Worm (Caenorhabditis elegans): ENCODE measurements around the gene pezo-1.
A peak's percentile ranks its signal among the peaks of the same experiment; 100 is the strongest.

pezo-1 gene

DNA sequence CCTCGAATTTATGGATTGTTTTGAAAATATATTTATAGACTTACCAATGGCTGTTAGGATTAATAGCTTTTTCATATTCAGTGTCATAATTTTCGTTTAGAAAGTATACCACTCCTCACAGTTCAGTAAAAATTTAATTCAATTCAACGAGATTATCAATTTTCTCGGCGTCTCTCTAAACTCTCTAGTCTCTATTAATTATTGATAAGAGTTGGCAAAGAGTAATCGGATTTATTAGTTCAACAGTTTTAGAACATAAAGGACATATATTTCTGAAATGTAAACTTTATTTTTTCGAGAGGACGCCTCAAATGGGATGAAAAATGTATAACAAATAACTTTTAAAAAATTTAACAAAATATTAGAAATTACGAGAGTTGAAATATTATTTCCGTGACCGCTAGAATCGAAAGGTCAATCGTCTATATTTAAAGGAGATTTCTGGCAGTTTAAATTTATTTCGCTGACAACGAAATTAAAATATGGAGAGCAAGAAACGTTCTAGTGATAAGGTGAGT, 42.3 kb downstream of the pezo-1 start, which contains the start of the genes nspg-11 and F49C12.15:
nspg-11 (minus strand) TSS at position 101 of the 518 bp plus-strand sequence.
F49C12.15 (plus strand) TSS at position 468 of the 518 bp plus-strand sequence.
- TF ChIP-seq flt-1 (GFP tag; IDR thresholded peaks at IDR 0.05), result no peak
- no peak for TF ChIP-seq hmg-4 (GFP tag; optimal IDR thresholded peaks at IDR 0.05)
- no peak for TF ChIP-seq pes-1 (GFP tag; IDR thresholded peaks at IDR 0.05)
- TF ChIP-seq F13C5.2 (tag; optimal IDR thresholded peaks at IDR 0.05), result no peak
- no peak for TF ChIP-seq ets-7 (tag; optimal IDR thresholded peaks at IDR 0.05)

DNA sequence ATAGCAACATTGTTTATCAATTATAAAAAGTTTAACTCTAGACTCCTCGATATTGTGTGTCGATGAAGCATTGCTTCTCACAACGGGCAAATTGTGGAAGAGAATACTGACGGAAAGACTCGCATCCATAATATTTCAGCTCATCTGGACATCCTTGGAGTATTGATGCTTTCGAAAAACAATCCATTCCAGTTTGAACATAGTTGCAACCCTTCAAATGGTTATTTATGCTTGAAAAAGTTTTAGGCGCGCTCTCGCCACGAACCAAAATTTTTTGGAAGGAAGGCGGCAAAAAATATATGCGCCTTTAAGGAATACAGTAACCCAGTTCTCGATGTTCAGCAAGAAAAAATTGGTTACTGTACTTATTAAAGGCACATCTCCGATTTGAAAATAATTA, 43.8 kb downstream of the pezo-1 start:
- TF ChIP-seq tra-4 (tag; optimal IDR thresholded peaks at IDR 0.05) (no peak), ama-1 (optimal IDR thresholded peaks at IDR 0.05) (no peak), tbx-11 (GFP tag; IDR thresholded peaks at IDR 0.05) (no peak), hmg-4 (GFP tag; optimal IDR thresholded peaks at IDR 0.05) (no peak), ceh-36 (tag; optimal IDR thresholded peaks at IDR 0.05) (no peak), F13C5.2 (tag; optimal IDR thresholded peaks at IDR 0.05) (no peak)

DNA sequence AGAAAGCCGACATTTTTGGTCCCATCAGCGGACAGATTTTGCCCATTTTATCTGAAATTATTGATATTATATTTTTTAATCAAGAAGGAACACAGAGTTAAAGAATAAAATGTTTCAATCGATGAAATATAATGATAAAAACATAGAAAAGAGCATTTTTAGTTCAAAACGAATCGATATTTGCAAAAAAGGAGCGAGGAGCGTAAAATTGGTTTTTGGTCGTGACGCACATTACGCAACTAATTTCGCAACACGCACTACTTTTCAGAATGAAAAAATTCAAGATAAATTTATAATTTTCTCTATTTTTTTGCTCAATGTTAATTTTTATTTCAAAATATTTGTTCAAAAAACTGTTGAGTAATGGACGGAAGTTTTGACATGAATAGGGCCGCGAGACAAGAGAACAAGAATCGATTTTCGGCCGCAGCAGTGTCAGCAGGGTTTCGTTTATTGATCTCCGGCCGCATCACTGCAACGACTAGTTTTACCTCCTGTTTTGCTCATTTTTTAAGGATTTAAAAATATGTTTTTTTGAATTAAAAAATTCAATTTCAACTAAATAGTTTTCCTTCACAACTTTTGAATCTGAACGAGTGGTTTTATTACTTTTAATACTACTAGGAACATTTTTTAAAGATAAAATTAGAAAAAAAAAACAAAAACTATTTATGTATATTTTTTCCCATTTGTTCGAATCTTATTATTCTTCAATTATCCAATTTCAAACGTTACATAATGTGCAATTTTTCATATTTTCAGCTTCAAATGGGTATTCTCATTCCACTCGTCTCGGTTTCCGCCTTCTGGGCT, 45.1 kb downstream of the pezo-1 start, which contains the start of the genes F49C12.12 and vha-17:
F49C12.12 (minus strand) TSS at position 51 of the 813 bp plus-strand sequence.
vha-17 (plus strand) TSS at position 763 of the 813 bp plus-strand sequence.
- TF ChIP-seq aly-1 (tag; optimal IDR thresholded peaks at IDR 0.05) (no peak), hmbx-1 (tag; optimal IDR thresholded peaks at IDR 0.05) (no peak), F13C5.2 (tag; optimal IDR thresholded peaks at IDR 0.05) (no peak), scrt-1 (GFP tag; IDR thresholded peaks at IDR 0.05) (no peak), ets-7 (tag; optimal IDR thresholded peaks at IDR 0.05) (no peak), B0310.2 (tag; optimal IDR thresholded peaks at IDR 0.05) (no peak), tra-4 (tag; optimal IDR thresholded peaks at IDR 0.05) (no peak), ceh-36 (tag; optimal IDR thresholded peaks at IDR 0.05) (no peak), tbx-37 (GFP tag; conservative IDR thresholded peaks at IDR 0.05) (no peak), flt-1 (GFP tag; IDR thresholded peaks at IDR 0.05) (no peak), ama-1 (optimal IDR thresholded peaks at IDR 0.05) (no peak), tbx-11 (GFP tag; IDR thresholded peaks at IDR 0.05) (no peak), hmg-4 (GFP tag; optimal IDR thresholded peaks at IDR 0.05) (no peak), sea-1 (GFP tag; conservative IDR thresholded peaks at IDR 0.05) (no peak), ceh-13 (GFP tag; optimal IDR thresholded peaks at IDR 0.05) (no peak)

ce11 chrIV:9320023-9320422, 46.3 kb downstream of the pezo-1 start:
- TF ChIP-seq aly-1 (tag; optimal IDR thresholded peaks at IDR 0.05) (no peak), ets-7 (tag; optimal IDR thresholded peaks at IDR 0.05) (no peak), tbx-37 (GFP tag; conservative IDR thresholded peaks at IDR 0.05) (no peak), hmbx-1 (tag; optimal IDR thresholded peaks at IDR 0.05) (no peak), F13C5.2 (tag; optimal IDR thresholded peaks at IDR 0.05) (no peak), tra-4 (tag; optimal IDR thresholded peaks at IDR 0.05) (no peak), hnd-1 (tag; optimal IDR thresholded peaks at IDR 0.05) (no peak), ceh-36 (tag; optimal IDR thresholded peaks at IDR 0.05) (no peak), sea-1 (GFP tag; conservative IDR thresholded peaks at IDR 0.05) (no peak), flt-1 (GFP tag; IDR thresholded peaks at IDR 0.05) (no peak), B0310.2 (tag; optimal IDR thresholded peaks at IDR 0.05) (no peak), hmg-4 (GFP tag; optimal IDR thresholded peaks at IDR 0.05) (no peak)

ce11 chrIV:9319080-9319479, 47.2 kb downstream of the pezo-1 start, which contains the start of the genes F49C12.11 and nemt-1:
Gene F49C12.11 (plus strand): TSS chrIV:9319380.
Gene nemt-1 (minus strand): TSS chrIV:9319439.
- TF ChIP-seq B0310.2 (tag; optimal IDR thresholded peaks at IDR 0.05) (no peak), F13C5.2 (tag; optimal IDR thresholded peaks at IDR 0.05) (no peak), ets-7 (tag; optimal IDR thresholded peaks at IDR 0.05) (no peak), aly-1 (tag; optimal IDR thresholded peaks at IDR 0.05) (no peak), ceh-13 (GFP tag; optimal IDR thresholded peaks at IDR 0.05) (no peak), ceh-36 (tag; optimal IDR thresholded peaks at IDR 0.05) (no peak), tra-4 (tag; optimal IDR thresholded peaks at IDR 0.05) (no peak), hmbx-1 (tag; optimal IDR thresholded peaks at IDR 0.05) (no peak), tbx-11 (GFP tag; IDR thresholded peaks at IDR 0.05) (no peak), hnd-1 (tag; optimal IDR thresholded peaks at IDR 0.05) (no peak), tbx-37 (GFP tag; conservative IDR thresholded peaks at IDR 0.05) (no peak), sea-1 (GFP tag; conservative IDR thresholded peaks at IDR 0.05) (no peak), flt-1 (GFP tag; IDR thresholded peaks at IDR 0.05) (no peak), scrt-1 (GFP tag; IDR thresholded peaks at IDR 0.05) (no peak), ama-1 (optimal IDR thresholded peaks at IDR 0.05) (no peak), hmg-4 (GFP tag; optimal IDR thresholded peaks at IDR 0.05) (no peak), pes-1 (GFP tag; IDR thresholded peaks at IDR 0.05) (no peak)

- no peak for TF ChIP-seq sea-1 (GFP tag; conservative IDR thresholded peaks at IDR 0.05)
- TF ChIP-seq ets-7 (tag; optimal IDR thresholded peaks at IDR 0.05), result no peak
- TF ChIP-seq hnd-1 (tag; optimal IDR thresholded peaks at IDR 0.05), result no peak
- TF ChIP-seq pes-1 (GFP tag; IDR thresholded peaks at IDR 0.05), result no peak
- no peak for TF ChIP-seq flt-1 (GFP tag; IDR thresholded peaks at IDR 0.05)
- TF ChIP-seq ceh-36 (tag; optimal IDR thresholded peaks at IDR 0.05), result no peak
- no peak for TF ChIP-seq hmg-4 (GFP tag; optimal IDR thresholded peaks at IDR 0.05)
- no peak for TF ChIP-seq scrt-1 (GFP tag; IDR thresholded peaks at IDR 0.05)
- TF ChIP-seq hmbx-1 (tag; optimal IDR thresholded peaks at IDR 0.05), result no peak
- TF ChIP-seq tra-4 (tag; optimal IDR thresholded peaks at IDR 0.05), result no peak
Observed at ce11 chrIV:9318147-9318546, 48.2 kb downstream of the pezo-1 start.

DNA sequence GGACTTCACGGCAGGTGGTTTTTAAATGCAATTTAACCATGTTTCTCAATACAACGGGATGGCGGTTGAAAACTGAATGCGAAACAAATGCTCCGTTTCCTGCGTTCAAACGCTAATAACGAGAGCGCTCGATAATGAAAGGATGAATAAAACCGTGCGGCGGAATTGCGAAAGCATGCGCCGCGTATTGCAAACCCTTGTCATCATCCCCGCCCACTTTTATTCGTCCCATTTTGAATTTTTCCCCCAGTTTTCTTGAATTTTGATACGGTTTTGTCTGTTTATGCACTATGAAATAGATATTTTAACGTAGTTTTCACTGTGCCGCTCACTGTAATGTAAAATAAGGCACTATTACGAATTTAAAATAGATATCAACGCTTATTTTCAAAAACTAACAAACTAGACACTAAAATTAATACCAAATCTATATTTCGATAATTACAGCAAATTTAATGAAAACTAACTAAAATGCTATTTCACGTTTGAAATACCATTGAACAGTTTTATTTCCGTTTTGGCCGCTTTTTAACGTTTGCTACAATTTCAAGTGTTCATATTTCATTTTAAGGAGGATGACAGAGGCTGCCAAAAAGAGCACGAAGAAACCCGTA, 50.1 kb downstream of the pezo-1 start, which contains the start of the genes F49C12.9 and rpn-7:
F49C12.9 (minus strand) TSS at position 148 of the 614 bp plus-strand sequence.
rpn-7 (plus strand) TSS at position 564 of the 614 bp plus-strand sequence.
- TF ChIP-seq hnd-1 (tag; optimal IDR thresholded peaks at IDR 0.05) (no peak), ceh-13 (GFP tag; optimal IDR thresholded peaks at IDR 0.05) (peak; percentile 15), scrt-1 (GFP tag; IDR thresholded peaks at IDR 0.05) (peak; percentile 65; the same call in 1 of the 2 replicates), F13C5.2 (tag; optimal IDR thresholded peaks at IDR 0.05) (peak; percentile 91), ceh-36 (tag; optimal IDR thresholded peaks at IDR 0.05) (peak; percentile 58), hmg-4 (GFP tag; optimal IDR thresholded peaks at IDR 0.05) (no peak), tbx-11 (GFP tag; IDR thresholded peaks at IDR 0.05) (peak; percentile 62; the same call in 1 of the 2 replicates), tbx-37 (GFP tag; conservative IDR thresholded peaks at IDR 0.05) (peak; percentile 43; the same call in 1 of the 2 replicates), sea-1 (GFP tag; conservative IDR thresholded peaks at IDR 0.05) (peak; percentile 68), ama-1 (optimal IDR thresholded peaks at IDR 0.05) (no peak), aly-1 (tag; optimal IDR thresholded peaks at IDR 0.05) (peak; percentile 38), tra-4 (tag; optimal IDR thresholded peaks at IDR 0.05) (no peak), B0310.2 (tag; optimal IDR thresholded peaks at IDR 0.05) (no peak), pes-1 (GFP tag; IDR thresholded peaks at IDR 0.05) (no peak; the same call in 1 of the 2 replicates), ets-7 (tag; optimal IDR thresholded peaks at IDR 0.05) (peak; percentile 63), flt-1 (GFP tag; IDR thresholded peaks at IDR 0.05) (no peak; the same call in 1 of the 2 replicates), hmbx-1 (tag; optimal IDR thresholded peaks at IDR 0.05) (no peak)
